Worm (Caenorhabditis elegans) whole organism, midembryonic: ENCODE measurements around the gene lev-1.

ENCODE experiments used
- T22C8.4 ChIP-seq: fragments of 200-800 bp; sonication (Bioruptor generic); IDR thresholded peaks from 2 replicates; pipeline ENCODE4 v1.3.6; 2022; ENCODE audit warnings: missing genetic modification characterization, missing compliant biosample characterization
- cog-1 ChIP-seq: sonication (generic microtip); optimal IDR thresholded peaks from 2 replicates; lab custom pipeline; 2016; ENCODE audit warnings: missing genetic modification characterization, missing compliant biosample characterization
- flt-1 ChIP-seq: fragments of 200-800 bp; sonication (Bioruptor generic); IDR thresholded peaks from 2 replicates; pipeline ENCODE4 v1.3.6; 2022; ENCODE audit warnings: missing genetic modification characterization, missing compliant biosample characterization
- klf-2 ChIP-seq: fragments of 200-800 bp; sonication (Bioruptor generic); conservative IDR thresholded peaks from 2 replicates; pipeline ENCODE4 v1.3.6; 2022; ENCODE audit warnings: missing genetic modification reagents, missing genetic modification characterization, missing compliant biosample characterization
- med-1 ChIP-seq: sonication (generic microtip); optimal IDR thresholded peaks from 2 replicates; lab custom pipeline; 2017; ENCODE audit warnings: missing genetic modification characterization, mild to moderate bottlenecking, missing compliant biosample characterization, antibody characterized with exemption, missing genetic modification reagents; ENCODE audit not compliant: insufficient read depth
- ref-1 ChIP-seq: fragments of 200-800 bp; sonication (Bioruptor generic); conservative IDR thresholded peaks from 2 replicates; pipeline ENCODE4 v1.3.6; 2022; ENCODE audit warnings: missing genetic modification reagents, missing genetic modification characterization, missing compliant biosample characterization
- tab-1 ChIP-seq: fragments of 200-800 bp; sonication (Bioruptor generic); IDR thresholded peaks from 2 replicates; pipeline ENCODE4 v1.3.6; 2022; ENCODE audit warnings: missing genetic modification characterization, missing compliant biosample characterization
- ztf-23 ChIP-seq: fragments of 200-800 bp; sonication (Bioruptor generic); IDR thresholded peaks from 2 replicates; pipeline ENCODE4 v1.3.6; 2022; ENCODE audit warnings: missing genetic modification reagents, missing genetic modification characterization, missing compliant biosample characterization
- ztf-29 ChIP-seq: fragments of 200-800 bp; sonication (Bioruptor generic); IDR thresholded peaks from 2 replicates; pipeline ENCODE4 v1.3.6; 2022; ENCODE audit warnings: missing genetic modification reagents, missing genetic modification characterization, missing compliant biosample characterization

The lev-1 gene

ce11 chrIV:13179295-13179694 lies at the start of gene lev-1:
Gene lev-1, minus strand, starts transcription at chrIV:13179395.
- TF ChIP-seq med-1 (no peak), ztf-29 (GFP tag; lab: Robert Waterston, UW) (no peak)

- TF ChIP-seq T22C8.4 (GFP tag; lab: Robert Waterston, UW) (no peak), med-1 (no peak), ztf-29 (GFP tag; lab: Robert Waterston, UW) (no peak), ztf-23 (GFP tag; lab: Robert Waterston, UW) (no peak), cog-1 (tag; lab: Kevin White, UChicago) (no peak), ref-1 (GFP tag; lab: Robert Waterston, UW) (no peak), flt-1 (GFP tag; lab: Robert Waterston, UW) (no peak), klf-2 (GFP tag; lab: Robert Waterston, UW) (no peak), tab-1 (GFP tag; lab: Robert Waterston, UW) (no peak)
Measured at ce11 chrIV:13221657-13222056, 42.5 kb upstream of the lev-1 start, which contains the start of gene C48D1.5. Gene C48D1.5, plus strand, starts transcription at chrIV:13221957.

ce11 chrIV:13220594-13220993 lies 41.4 kb upstream of the lev-1 start:
- TF ChIP-seq klf-2 (GFP tag; lab: Robert Waterston, UW), result no peak
- TF ChIP-seq tab-1 (GFP tag; lab: Robert Waterston, UW), result no peak
- no peak for TF ChIP-seq ref-1 (GFP tag; lab: Robert Waterston, UW)
- no peak for TF ChIP-seq cog-1 (tag; lab: Kevin White, UChicago)
- no peak for TF ChIP-seq T22C8.4 (GFP tag; lab: Robert Waterston, UW)
- TF ChIP-seq ztf-23 (GFP tag; lab: Robert Waterston, UW), result no peak
- TF ChIP-seq med-1, result no peak
- TF ChIP-seq ztf-29 (GFP tag; lab: Robert Waterston, UW), result no peak
- TF ChIP-seq flt-1 (GFP tag; lab: Robert Waterston, UW), result no peak

ce11 chrIV:13214466-13214865 lies 35.3 kb upstream of the lev-1 start, which contains the start of gene cho-1:
Gene cho-1, minus strand, starts transcription at chrIV:13214566.
- TF ChIP-seq ztf-23 (GFP tag; lab: Robert Waterston, UW), result no peak
- no peak for TF ChIP-seq ref-1 (GFP tag; lab: Robert Waterston, UW)
- no peak for TF ChIP-seq tab-1 (GFP tag; lab: Robert Waterston, UW)
- no peak for TF ChIP-seq flt-1 (GFP tag; lab: Robert Waterston, UW)
- TF ChIP-seq med-1, result no peak

- TF ChIP-seq flt-1 (GFP tag; lab: Robert Waterston, UW) (no peak), med-1 (no peak), cog-1 (tag; lab: Kevin White, UChicago) (no peak), ref-1 (GFP tag; lab: Robert Waterston, UW) (no peak), tab-1 (GFP tag; lab: Robert Waterston, UW) (no peak), ztf-23 (GFP tag; lab: Robert Waterston, UW) (no peak), ztf-29 (GFP tag; lab: Robert Waterston, UW) (no peak), T22C8.4 (GFP tag; lab: Robert Waterston, UW) (no peak), klf-2 (GFP tag; lab: Robert Waterston, UW) (no peak)
Measured at ce11 chrIV:13209566-13209965, 30.4 kb upstream of the lev-1 start, which contains the start of gene C48D1.9. Gene C48D1.9, minus strand, starts transcription at chrIV:13209666.

ce11 chrIV:13205891-13206290 lies 26.7 kb upstream of the lev-1 start:
- TF ChIP-seq flt-1 (GFP tag; lab: Robert Waterston, UW) (no peak), cog-1 (tag; lab: Kevin White, UChicago) (peak; percentile 21)

ce11 chrIV:13204037-13204436 lies 24.8 kb upstream of the lev-1 start, which contains the start of gene ced-3:
Gene ced-3, minus strand, starts transcription at chrIV:13204137.
- TF ChIP-seq ref-1 (GFP tag; lab: Robert Waterston, UW) (no peak), ztf-23 (GFP tag; lab: Robert Waterston, UW) (no peak), T22C8.4 (GFP tag; lab: Robert Waterston, UW) (no peak), cog-1 (tag; lab: Kevin White, UChicago) (no peak), med-1 (no peak), flt-1 (GFP tag; lab: Robert Waterston, UW) (no peak), klf-2 (GFP tag; lab: Robert Waterston, UW) (no peak), ztf-29 (GFP tag; lab: Robert Waterston, UW) (no peak), tab-1 (GFP tag; lab: Robert Waterston, UW) (no peak)

- TF ChIP-seq ref-1 (GFP tag; lab: Robert Waterston, UW), result no peak
- no peak for TF ChIP-seq T22C8.4 (GFP tag; lab: Robert Waterston, UW)
- TF ChIP-seq flt-1 (GFP tag; lab: Robert Waterston, UW), result no peak
- TF ChIP-seq ztf-23 (GFP tag; lab: Robert Waterston, UW), result no peak
Measured at ce11 chrIV:13197282-13197681, 18.1 kb upstream of the lev-1 start, which contains the start of gene C48D1.1. Gene C48D1.1, minus strand, starts transcription at chrIV:13197382.

ce11 chrIV:13193239-13193638 lies 14.0 kb upstream of the lev-1 start, which contains the start of gene F58D2.5:
Gene F58D2.5, minus strand, starts transcription at chrIV:13193339.
- TF ChIP-seq tab-1 (GFP tag; lab: Robert Waterston, UW) (no peak), med-1 (no peak), T22C8.4 (GFP tag; lab: Robert Waterston, UW) (no peak), flt-1 (GFP tag; lab: Robert Waterston, UW) (no peak), cog-1 (tag; lab: Kevin White, UChicago) (no peak), ztf-23 (GFP tag; lab: Robert Waterston, UW) (no peak)

ce11 chrIV:13190075-13190474 lies 10.9 kb upstream of the lev-1 start:
- TF ChIP-seq flt-1 (GFP tag; lab: Robert Waterston, UW), result no peak
- TF ChIP-seq cog-1 (tag; lab: Kevin White, UChicago), result no peak
- TF ChIP-seq med-1, result no peak
- TF ChIP-seq ztf-29 (GFP tag; lab: Robert Waterston, UW), result no peak
- no peak for TF ChIP-seq T22C8.4 (GFP tag; lab: Robert Waterston, UW)
- no peak for TF ChIP-seq ztf-23 (GFP tag; lab: Robert Waterston, UW)
- no peak for TF ChIP-seq klf-2 (GFP tag; lab: Robert Waterston, UW)
- no peak for TF ChIP-seq ref-1 (GFP tag; lab: Robert Waterston, UW)
- no peak for TF ChIP-seq tab-1 (GFP tag; lab: Robert Waterston, UW)
